Worm (Caenorhabditis elegans) whole organism, L1 larva: ENCODE data around the gene W03G1.5.

Source experiments
- C04F5.9 ChIP-seq: sonication (generic microtip); optimal IDR thresholded peaks from 2 replicates; lab custom pipeline; 2016; ENCODE audit warnings: missing genetic modification characterization, missing compliant biosample characterization
- C34B4.2 ChIP-seq: sonication (generic microtip); optimal IDR thresholded peaks from 2 replicates; lab custom pipeline; 2017; ENCODE audit warnings: mild to moderate bottlenecking, missing genetic modification characterization, missing compliant biosample characterization
- Y116A8C.19 ChIP-seq: sonication (generic microtip); optimal IDR thresholded peaks from 2 replicates; lab custom pipeline; 2016; ENCODE audit warnings: missing compliant biosample characterization, missing genetic modification characterization, borderline replicate concordance
- alr-1 ChIP-seq: fragments of 200-800 bp; sonication (Bioruptor generic); optimal IDR thresholded peaks from 2 replicates; lab custom pipeline; 2018; ENCODE audit warnings: borderline replicate concordance, mild to moderate bottlenecking, missing genetic modification characterization, missing compliant biosample characterization
- ama-1 ChIP-seq: fragments of 150-350 bp; optimal IDR thresholded peaks from 2 replicates; lab custom pipeline; 2014
- blmp-1 ChIP-seq: fragments of 150-350 bp; optimal IDR thresholded peaks from 2 replicates; lab custom pipeline; 2014; ENCODE audit warnings: missing biosample characterization, missing genetic modification characterization
- ceh-63 ChIP-seq: fragments of 200-800 bp; sonication (Bioruptor generic); optimal IDR thresholded peaks from 2 replicates; lab custom pipeline; 2018; ENCODE audit warnings: mild to moderate bottlenecking, missing genetic modification characterization, missing compliant biosample characterization
- ceh-82 ChIP-seq, 3 experiments: fragments of 150-350 bp in 1 of 3; sonication (generic microtip) in 2 of 3; optimal IDR thresholded peaks; 2 replicates each; lab custom pipeline; 2014 to 2017; ENCODE audit warnings: missing biosample characterization in 3 of 3, missing genetic modification characterization in 3 of 3
- ceh-90 ChIP-seq: sonication (generic microtip); optimal IDR thresholded peaks from 2 replicates; lab custom pipeline; 2016; ENCODE audit warnings: missing genetic modification characterization, missing compliant biosample characterization
- ces-1 ChIP-seq: fragments of 150-350 bp; optimal IDR thresholded peaks from 2 replicates; lab custom pipeline; 2014; ENCODE audit warnings: missing biosample characterization, missing genetic modification reagents, missing genetic modification characterization
- dsc-1 ChIP-seq: sonication (generic microtip); optimal IDR thresholded peaks from 2 replicates; lab custom pipeline; 2016; ENCODE audit warnings: mild to moderate bottlenecking, missing genetic modification characterization, missing compliant biosample characterization
- efl-3 ChIP-seq: fragments of 200-800 bp; sonication (Bioruptor generic); optimal IDR thresholded peaks from 2 replicates; lab custom pipeline; 2018; ENCODE audit warnings: mild to moderate bottlenecking, missing genetic modification characterization, missing compliant biosample characterization
- egl-13 ChIP-seq: sonication (generic microtip); optimal IDR thresholded peaks from 2 replicates; lab custom pipeline; 2016; ENCODE audit warnings: missing genotype, missing genetic modification reagents, missing genetic modification characterization, missing compliant biosample characterization
- egl-27 ChIP-seq, 2 experiments: fragments of 150-350 bp in 1 of 2; sonication (generic microtip); optimal IDR thresholded peaks; 3 replicates each; lab custom pipeline; 2017 to 2018; ENCODE audit warnings: missing biosample characterization in 2 of 2, missing genetic modification characterization in 2 of 2, missing genetic modification reagents in 2 of 2
- elt-2 ChIP-seq: sonication (generic microtip); optimal IDR thresholded peaks from 2 replicates; lab custom pipeline; 2016; ENCODE audit warnings: missing genetic modification characterization, mild to moderate bottlenecking, inconsistent platforms, missing compliant biosample characterization, missing genetic modification reagents
- ets-5 ChIP-seq: fragments of 200-800 bp; sonication (Bioruptor generic); IDR thresholded peaks from 2 replicates; pipeline ENCODE4 v1.3.6; 2022; ENCODE audit warnings: missing genetic modification characterization, missing compliant biosample characterization
- fkh-8 ChIP-seq: sonication (generic microtip); optimal IDR thresholded peaks from 2 replicates; lab custom pipeline; 2016; ENCODE audit warnings: mild to moderate bottlenecking, missing genetic modification characterization, missing compliant biosample characterization
- fos-1 ChIP-seq: fragments of 150-350 bp; optimal IDR thresholded peaks from 2 replicates; lab custom pipeline; 2014; ENCODE audit warnings: missing biosample characterization, missing genetic modification characterization
- grh-1 ChIP-seq: fragments of 200-800 bp; sonication (Bioruptor generic); IDR thresholded peaks from 2 replicates; pipeline ENCODE4 v1.3.6; 2022; ENCODE audit warnings: missing genetic modification reagents, missing genetic modification characterization, missing compliant biosample characterization
- hlh-17 ChIP-seq: fragments of 200-800 bp; sonication (Bioruptor generic); optimal IDR thresholded peaks from 2 replicates; lab custom pipeline; 2018; ENCODE audit warnings: missing genetic modification characterization, mild to moderate bottlenecking, missing compliant biosample characterization, moderate library complexity, borderline replicate concordance
- irx-1 ChIP-seq: sonication (generic microtip); optimal IDR thresholded peaks from 2 replicates; lab custom pipeline; 2016; ENCODE audit warnings: missing genetic modification characterization, missing compliant biosample characterization
- isw-1 ChIP-seq: fragments of 200-800 bp; sonication (Bioruptor generic); IDR thresholded peaks from 2 replicates; pipeline ENCODE4 v1.3.6; 2022; ENCODE audit warnings: missing genetic modification characterization, missing compliant biosample characterization
- lin-15B ChIP-seq: fragments of 150-350 bp; sonication (generic microtip); optimal IDR thresholded peaks from 3 replicates; lab custom pipeline; 2014; ENCODE audit warnings: missing biosample characterization, missing genetic modification characterization
- lin-35 ChIP-seq, 2 experiments: fragments of 150-350 bp; optimal IDR thresholded peaks; 2 replicates each; lab custom pipeline; 2014; ENCODE audit warnings: missing biosample characterization in 2 of 2, missing genetic modification characterization in 2 of 2, missing genetic modification reagents in 2 of 2
- lin-39 ChIP-seq: fragments of 150-350 bp; optimal IDR thresholded peaks from 2 replicates; lab custom pipeline; 2014; ENCODE audit warnings: missing biosample characterization, missing genetic modification reagents, missing genetic modification characterization
- lir-3 ChIP-seq: sonication (generic microtip); optimal IDR thresholded peaks from 2 replicates; lab custom pipeline; 2016; ENCODE audit warnings: mild to moderate bottlenecking, missing genetic modification characterization, moderate library complexity, missing compliant biosample characterization; ENCODE audit not compliant: poor library complexity
- mdl-1 ChIP-seq, 2 experiments: fragments of 150-350 bp; optimal IDR thresholded peaks; 2 replicates each; lab custom pipeline; 2014 to 2017; ENCODE audit warnings: missing biosample characterization in 2 of 2, missing genetic modification characterization in 2 of 2, inconsistent platforms in 1 of 2
- nhr-12 ChIP-seq: sonication (generic microtip); optimal IDR thresholded peaks from 2 replicates; lab custom pipeline; 2017; ENCODE audit warnings: missing biosample characterization, missing genetic modification characterization
- nhr-19 ChIP-seq: fragments of 200-800 bp; sonication (Bioruptor generic); conservative IDR thresholded peaks from 2 replicates; pipeline ENCODE4 v1.3.6; 2022; ENCODE audit warnings: missing genetic modification characterization, missing compliant biosample characterization
- nhr-20 ChIP-seq: sonication (generic microtip); optimal IDR thresholded peaks from 2 replicates; lab custom pipeline; 2016; ENCODE audit warnings: mild to moderate bottlenecking, missing genetic modification characterization, missing compliant biosample characterization
- nhr-237 ChIP-seq: fragments of 150-350 bp; optimal IDR thresholded peaks from 2 replicates; lab custom pipeline; 2014; ENCODE audit warnings: missing biosample characterization, missing genetic modification characterization
- nhr-47 ChIP-seq: sonication (generic microtip); optimal IDR thresholded peaks from 2 replicates; lab custom pipeline; 2016; ENCODE audit warnings: mild to moderate bottlenecking, missing genetic modification characterization, moderate library complexity, missing compliant biosample characterization
- nhr-84 ChIP-seq: sonication (generic microtip); optimal IDR thresholded peaks from 2 replicates; lab custom pipeline; 2017; ENCODE audit warnings: missing biosample characterization, missing genetic modification characterization
- pag-3 ChIP-seq: sonication (generic microtip); optimal IDR thresholded peaks from 2 replicates; lab custom pipeline; 2017; ENCODE audit warnings: missing genetic modification characterization, mild to moderate bottlenecking, missing compliant biosample characterization, antibody characterized with exemption, borderline replicate concordance; ENCODE audit not compliant: insufficient read depth
- skn-1 ChIP-seq: fragments of 150-350 bp; optimal IDR thresholded peaks from 2 replicates; lab custom pipeline; 2014; ENCODE audit warnings: missing biosample characterization, missing genetic modification characterization
- snpc-4 ChIP-seq: fragments of 150-350 bp; optimal IDR thresholded peaks from 2 replicates; lab custom pipeline; 2014; ENCODE audit warnings: missing biosample characterization, missing genetic modification characterization
- sox-4 ChIP-seq: sonication (generic microtip); optimal IDR thresholded peaks from 2 replicates; lab custom pipeline; 2016; ENCODE audit warnings: missing genetic modification characterization, missing compliant biosample characterization
- sptf-1 ChIP-seq: fragments of 150-350 bp; optimal IDR thresholded peaks from 2 replicates; lab custom pipeline; 2014; ENCODE audit warnings: missing biosample characterization, missing genetic modification characterization
- sup-37 ChIP-seq: fragments of 200-800 bp; sonication (Bioruptor generic); optimal IDR thresholded peaks from 2 replicates; lab custom pipeline; 2018; ENCODE audit warnings: mild to moderate bottlenecking, missing genetic modification characterization, missing compliant biosample characterization
- swsn-7 ChIP-seq: sonication (generic microtip); optimal IDR thresholded peaks from 2 replicates; lab custom pipeline; 2016; ENCODE audit warnings: missing genetic modification characterization, missing compliant biosample characterization
- tlp-1 ChIP-seq: fragments of 150-350 bp; optimal IDR thresholded peaks from 2 replicates; lab custom pipeline; 2014; ENCODE audit warnings: missing biosample characterization, missing genetic modification characterization
- unc-86 ChIP-seq: sonication (generic microtip); optimal IDR thresholded peaks from 2 replicates; lab custom pipeline; 2016; ENCODE audit warnings: missing genetic modification characterization, missing compliant biosample characterization
- unc-98 ChIP-seq: fragments of 200-800 bp; sonication (Bioruptor generic); IDR thresholded peaks from 2 replicates; pipeline ENCODE4 v1.3.6; 2022; ENCODE audit warnings: missing genetic modification characterization, missing compliant biosample characterization
- xbp-1 ChIP-seq: sonication (generic microtip); optimal IDR thresholded peaks from 2 replicates; lab custom pipeline; 2016; ENCODE audit warnings: missing genetic modification characterization, missing compliant biosample characterization
- ztf-11 ChIP-seq, 2 experiments: sonication (generic microtip); optimal IDR thresholded peaks; 2 replicates each; lab custom pipeline; 2016 to 2017; ENCODE audit warnings: missing genetic modification characterization in 2 of 2, missing biosample characterization in 1 of 2, missing compliant biosample characterization in 1 of 2

The W03G1.5 gene

ce11 chrIV:519409-519808 is 13.1 kb upstream of the W03G1.5 start, which contains the start of gene pig-1 (continued):
- TF ChIP-seq swsn-7 (tag; lab: Kevin White, UChicago) (peak; percentile 78), ama-1 (lab: Kevin White, UChicago) (no peak), pag-3 (tag; lab: Kevin White, UChicago) (peak; percentile 17), ceh-90 (tag; lab: Kevin White, UChicago) (peak; percentile 18), C04F5.9 (tag; lab: Kevin White, UChicago) (peak; percentile 75), grh-1 (GFP tag; lab: Robert Waterston, UW) (peak; percentile 61; the same call in 1 of the 2 replicates), sup-37 (GFP tag; lab: Kevin White, UChicago) (peak; percentile 9), snpc-4 (tag; lab: Kevin White, UChicago) (peak; percentile 52), nhr-47 (tag; lab: Kevin White, UChicago) (peak; percentile 86), fkh-8 (tag; lab: Kevin White, UChicago) (peak; percentile 62), dsc-1 (tag; lab: Kevin White, UChicago) (peak; percentile 69), lin-35 (GFP tag; optimal IDR thresholded peaks at IDR 0.05; lab: Kevin White, UChicago) (peak; percentile 87 to 96), sox-4 (no peak), lin-39 (peak; percentile 67), skn-1 (tag; lab: Kevin White, UChicago) (peak; percentile 67), ces-1 (GFP tag; lab: Kevin White, UChicago) (no peak), efl-3 (GFP tag; lab: Kevin White, UChicago) (no peak), nhr-237 (tag; lab: Kevin White, UChicago) (no peak), elt-2 (tag; lab: Kevin White, UChicago) (no peak), lir-3 (tag; lab: Kevin White, UChicago) (no peak), ceh-82 (tag; optimal IDR thresholded peaks at IDR 0.05; lab: Kevin White, UChicago) (peak; percentile 61 to 83 (median 72)), tlp-1 (no peak), ets-5 (no peak), sptf-1 (tag; lab: Kevin White, UChicago) (no peak), Y116A8C.19 (no peak), fos-1 (tag; lab: Kevin White, UChicago) (peak; percentile 49), nhr-19 (GFP tag; lab: Robert Waterston, UW) (peak; percentile 80), irx-1 (tag; lab: Kevin White, UChicago) (peak; percentile 45), ceh-63 (GFP tag; lab: Kevin White, UChicago) (no peak), nhr-12 (tag; lab: Kevin White, UChicago) (no peak), nhr-20 (peak; percentile 76), C34B4.2 (no peak), xbp-1 (tag; lab: Kevin White, UChicago) (peak; percentile 73), hlh-17 (GFP tag; lab: Kevin White, UChicago) (no peak), alr-1 (tag; lab: Kevin White, UChicago) (no peak), egl-27 (tag; optimal IDR thresholded peaks at IDR 0.05; lab: Kevin White, UChicago) (no peak), unc-86 (tag; lab: Kevin White, UChicago) (peak; percentile 60), nhr-84 (tag; lab: Kevin White, UChicago) (no peak)

ce11 chrIV:504495-504894 is 1.8 kb downstream of the W03G1.5 start:
- TF ChIP-seq swsn-7 (tag; lab: Kevin White, UChicago) (no peak), nhr-84 (tag; lab: Kevin White, UChicago) (no peak), egl-13 (tag; lab: Kevin White, UChicago) (no peak), ztf-11 (tag; optimal IDR thresholded peaks at IDR 0.05; lab: Kevin White, UChicago) (no peak), isw-1 (no peak), sptf-1 (tag; lab: Kevin White, UChicago) (no peak), lin-15B (tag; lab: Kevin White, UChicago) (no peak), mdl-1 (tag; optimal IDR thresholded peaks at IDR 0.05; lab: Kevin White, UChicago) (no peak), blmp-1 (tag; lab: Kevin White, UChicago) (no peak), unc-98 (GFP tag; lab: Robert Waterston, UW) (no peak)
- TF ChIP-seq, all 84 proteins: peak for 0
